ENCODE assay signal across 3 worm cellular contexts in the genomic region with DNA sequence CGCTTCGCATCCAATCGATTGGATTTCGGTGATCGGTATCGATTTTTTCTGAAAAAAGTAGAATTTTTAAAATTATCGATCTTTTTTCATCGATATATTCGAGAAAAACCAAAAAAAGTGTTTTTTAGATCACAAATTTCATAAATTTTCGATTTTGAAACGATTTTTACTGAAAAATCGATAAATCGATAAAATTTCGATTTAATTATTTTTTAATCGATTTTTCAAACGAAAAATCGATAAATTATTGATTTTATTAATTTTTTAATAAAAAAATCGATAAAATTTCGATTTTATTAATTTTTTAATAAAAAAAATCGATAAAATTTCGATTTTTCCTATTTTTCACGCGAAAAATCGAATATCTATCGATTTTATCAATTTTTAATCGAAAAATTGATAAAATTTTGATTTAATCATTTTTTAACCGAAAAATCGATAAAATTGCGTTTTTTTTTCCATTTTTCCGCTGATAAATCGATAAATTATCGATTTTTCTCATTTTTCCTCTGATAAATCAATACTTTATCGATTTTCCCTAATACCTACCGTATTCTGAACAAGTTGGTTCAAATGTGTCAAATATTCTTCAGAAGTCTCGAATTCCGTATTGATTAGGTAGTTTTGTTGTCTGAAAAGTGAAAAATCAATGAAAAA.
A peak's percentile ranks its signal among the peaks of the same experiment; 100 is the strongest.
TF ChIP-seq lines count a peak whose summit lies in the region.

No protein-coding gene starts in this region.

TF ChIP-seq in whole organism, L3 larva, 47 proteins besides CTCF, POLR2A, EP300 and RAD21:
- no peak for TF ChIP-seq fkh-2 (tag; optimal IDR thresholded peaks at IDR 0.05; lab: Kevin White, UChicago)
- TF ChIP-seq mml-1 (tag; optimal IDR thresholded peaks at IDR 0.05; lab: Kevin White, UChicago), result no peak
- TF ChIP-seq tbx-2 (tag; optimal IDR thresholded peaks at IDR 0.05; lab: Kevin White, UChicago), result no peak
- no peak for TF ChIP-seq nhr-25 (tag; optimal IDR thresholded peaks at IDR 0.05; lab: Kevin White, UChicago)
- TF ChIP-seq lin-39 (tag; optimal IDR thresholded peaks at IDR 0.05; lab: Kevin White, UChicago), result no peak
- peak; percentile 87 for TF ChIP-seq ceh-28 (tag; optimal IDR thresholded peaks at IDR 0.05; lab: Kevin White, UChicago)
- TF ChIP-seq nhr-76 (tag; optimal IDR thresholded peaks at IDR 0.05; lab: Kevin White, UChicago), result no peak

TF ChIP-seq in whole organism, L4 larva, 104 proteins besides CTCF, POLR2A, EP300 and RAD21:
- TF ChIP-seq nhr-25 (tag; optimal IDR thresholded peaks at IDR 0.05; lab: Kevin White, UChicago; ENCODE audit: borderline replicate concordance, insufficient read depth) (no peak), F10B5.3 (tag; optimal IDR thresholded peaks at IDR 0.05; lab: Kevin White, UChicago) (no peak), ceh-28 (tag; optimal IDR thresholded peaks at IDR 0.05; lab: Kevin White, UChicago) (peak; percentile 90), duxl-1 (tag; optimal IDR thresholded peaks at IDR 0.05; lab: Kevin White, UChicago; ENCODE audit: poor library complexity) (no peak), F44E2.7 (GFP tag; IDR thresholded peaks at IDR 0.05; lab: Robert Waterston, UW) (no peak), saeg-2 (GFP tag; IDR thresholded peaks at IDR 0.05; lab: Robert Waterston, UW) (no peak)

TF ChIP-seq in whole organism, midembryonic, 9 proteins besides CTCF, POLR2A, EP300 and RAD21:
- TF ChIP-seq klf-2 (GFP tag; conservative IDR thresholded peaks at IDR 0.05; lab: Robert Waterston, UW), result no peak
- peak; percentile 46 for TF ChIP-seq T22C8.4 (GFP tag; IDR thresholded peaks at IDR 0.05; lab: Robert Waterston, UW)

Comparison
In these comparisons a context has a peak if more than half of its experiments do, and no peak if none do; other contexts are left out.
1. Of the 28 proteins assayed by ChIP-seq in both whole organism, L4 larva and whole organism, L3 larva: peak only in whole organism, L4 larva: none; only in whole organism, L3 larva: none; in both: ceh-28; in neither: 27.